Worm (Caenorhabditis elegans) whole organism, L3 larva: ENCODE measurements around the gene mrps-12.

Experiments used
- R02D3.7 ChIP-seq: fragments of 150-350 bp; optimal IDR thresholded peaks from 2 replicates; lab custom pipeline; 2014; ENCODE audit warnings: missing biosample characterization, missing genetic modification characterization
- ZK546.5 ChIP-seq: sonication (generic microtip); optimal IDR thresholded peaks from 2 replicates; lab custom pipeline; 2017; ENCODE audit warnings: missing biosample characterization, missing genetic modification characterization
- aly-2 ChIP-seq: fragments of 150-350 bp; optimal IDR thresholded peaks from 2 replicates; lab custom pipeline; 2014; ENCODE audit warnings: missing biosample characterization, missing genetic modification characterization
- ceh-28 ChIP-seq: fragments of 150-350 bp; optimal IDR thresholded peaks from 2 replicates; lab custom pipeline; 2014; ENCODE audit warnings: missing biosample characterization, missing genetic modification reagents, missing genetic modification characterization
- ceh-82 ChIP-seq: fragments of 150-350 bp; optimal IDR thresholded peaks from 2 replicates; lab custom pipeline; 2014; ENCODE audit warnings: missing biosample characterization, missing genetic modification characterization
- ceh-9 ChIP-seq: sonication (generic microtip); optimal IDR thresholded peaks from 2 replicates; lab custom pipeline; 2018; ENCODE audit warnings: missing biosample characterization, missing genetic modification characterization
- daf-12 ChIP-seq: fragments of 150-350 bp; optimal IDR thresholded peaks from 2 replicates; lab custom pipeline; 2014; ENCODE audit warnings: missing biosample characterization, missing genetic modification reagents, missing genetic modification characterization
- egl-27 ChIP-seq: sonication (generic microtip); optimal IDR thresholded peaks from 4 replicates; lab custom pipeline; 2017; ENCODE audit warnings: missing biosample characterization, missing genetic modification reagents, missing genetic modification characterization
- egl-5 ChIP-seq: fragments of 150-350 bp; optimal IDR thresholded peaks from 2 replicates; lab custom pipeline; 2017; ENCODE audit warnings: missing biosample characterization, missing genetic modification reagents, missing genetic modification characterization, inconsistent platforms
- elt-1 ChIP-seq: fragments of 150-350 bp; optimal IDR thresholded peaks from 2 replicates; lab custom pipeline; 2014; ENCODE audit warnings: missing biosample characterization, missing genetic modification characterization
- elt-2 ChIP-seq: sonication (generic microtip); optimal IDR thresholded peaks from 2 replicates; lab custom pipeline; 2016; ENCODE audit warnings: missing genetic modification reagents, mild to moderate bottlenecking, missing genetic modification characterization, missing compliant biosample characterization
- elt-3 ChIP-seq, 3 experiments: fragments of 150-350 bp in 1 of 3; sonication (generic microtip) in 2 of 3; optimal IDR thresholded peaks; 2 replicates in 2 of 3; 4 replicates in 1 of 3; lab custom pipeline; 2014 to 2017; ENCODE audit warnings: missing biosample characterization in 3 of 3, missing genetic modification characterization in 3 of 3
- fkh-10 ChIP-seq: sonication (generic microtip); optimal IDR thresholded peaks from 2 replicates; lab custom pipeline; 2017; ENCODE audit warnings: missing biosample characterization, missing genetic modification reagents, missing genetic modification characterization
- fkh-2 ChIP-seq: fragments of 150-350 bp; optimal IDR thresholded peaks from 2 replicates; lab custom pipeline; 2014; ENCODE audit warnings: missing biosample characterization, missing genetic modification reagents, missing genetic modification characterization
- fos-1 ChIP-seq: fragments of 150-350 bp; optimal IDR thresholded peaks from 2 replicates; lab custom pipeline; 2014; ENCODE audit warnings: missing biosample characterization, missing genetic modification characterization
- jun-1 ChIP-seq: fragments of 150-350 bp; optimal IDR thresholded peaks from 2 replicates; lab custom pipeline; 2014; ENCODE audit warnings: missing biosample characterization, missing genetic modification reagents, missing genetic modification characterization
- lin-15B ChIP-seq: fragments of 150-350 bp; optimal IDR thresholded peaks from 2 replicates; lab custom pipeline; 2014; ENCODE audit warnings: missing biosample characterization, missing genetic modification characterization
- lin-39 ChIP-seq: fragments of 150-350 bp; optimal IDR thresholded peaks from 2 replicates; lab custom pipeline; 2018; ENCODE audit warnings: missing biosample characterization, missing genetic modification reagents, missing genetic modification characterization
- mml-1 ChIP-seq: fragments of 150-350 bp; sonication (generic microtip); optimal IDR thresholded peaks from 3 replicates; lab custom pipeline; 2014; ENCODE audit warnings: missing biosample characterization, missing genetic modification characterization
- nfya-1 ChIP-seq: sonication (generic microtip); optimal IDR thresholded peaks from 2 replicates; lab custom pipeline; 2017; ENCODE audit warnings: missing genetic modification characterization, mild to moderate bottlenecking, missing compliant biosample characterization, antibody characterized with exemption, moderate library complexity; ENCODE audit not compliant: insufficient read depth
- nhr-23 ChIP-seq: fragments of 150-350 bp; optimal IDR thresholded peaks from 2 replicates; lab custom pipeline; 2014; ENCODE audit warnings: missing biosample characterization, missing genetic modification reagents, missing genetic modification characterization
- nhr-237 ChIP-seq: fragments of 150-350 bp; optimal IDR thresholded peaks from 2 replicates; lab custom pipeline; 2014; ENCODE audit warnings: missing biosample characterization, missing genetic modification characterization
- nhr-28 ChIP-seq: fragments of 150-350 bp; optimal IDR thresholded peaks from 2 replicates; lab custom pipeline; 2014; ENCODE audit warnings: missing biosample characterization, missing genetic modification characterization
- nhr-67 ChIP-seq: fragments of 150-350 bp; optimal IDR thresholded peaks from 2 replicates; lab custom pipeline; 2014; ENCODE audit warnings: missing biosample characterization, missing genetic modification characterization
- nhr-77 ChIP-seq: fragments of 150-350 bp; optimal IDR thresholded peaks from 2 replicates; lab custom pipeline; 2014; ENCODE audit warnings: missing biosample characterization, missing genetic modification characterization
- pqm-1 ChIP-seq: fragments of 150-350 bp; optimal IDR thresholded peaks from 2 replicates; lab custom pipeline; 2017; ENCODE audit warnings: missing biosample characterization, missing genetic modification characterization, inconsistent platforms
- sea-2 ChIP-seq: fragments of 150-350 bp; sonication (generic microtip); optimal IDR thresholded peaks from 4 replicates; lab custom pipeline; 2014; ENCODE audit warnings: missing biosample characterization, missing genetic modification reagents, missing genetic modification characterization
- snpc-4 ChIP-seq: fragments of 150-350 bp; optimal IDR thresholded peaks from 2 replicates; lab custom pipeline; 2014; ENCODE audit warnings: missing biosample characterization, missing genetic modification characterization
- tbx-2 ChIP-seq: sonication (generic microtip); optimal IDR thresholded peaks from 2 replicates; lab custom pipeline; 2016; ENCODE audit warnings: mild to moderate bottlenecking, missing genetic modification characterization, missing compliant biosample characterization

mrps-12 gene

ce11 chrV:20790011-20790410, 47.9 kb upstream of the mrps-12 start, which contains the start of gene Y44A6D.1:
Gene Y44A6D.1 (minus strand): TSS chrV:20790033.
- TF ChIP-seq fkh-10 (no peak), nhr-237 (tag; lab: Kevin White, UChicago) (no peak), jun-1 (tag; lab: Kevin White, UChicago) (no peak), ceh-28 (tag; lab: Kevin White, UChicago) (no peak), fos-1 (tag; lab: Kevin White, UChicago) (no peak), nhr-77 (no peak), lin-15B (tag; lab: Kevin White, UChicago) (no peak), ceh-9 (tag; lab: Kevin White, UChicago) (no peak), mml-1 (tag; lab: Kevin White, UChicago) (no peak), nhr-28 (tag; lab: Kevin White, UChicago) (no peak), ceh-82 (no peak), egl-5 (tag; lab: Kevin White, UChicago) (no peak), tbx-2 (tag; lab: Kevin White, UChicago) (no peak)

ce11 chrV:20790616-20791015, 47.3 kb upstream of the mrps-12 start:
- peak; percentile 24 for TF ChIP-seq ceh-82
- no peak for TF ChIP-seq sea-2 (GFP tag; lab: Kevin White, UChicago)

- peak; percentile 68 for TF ChIP-seq elt-2 (tag; lab: Kevin White, UChicago)
- peak; percentile 43 for TF ChIP-seq pqm-1 (tag; lab: Kevin White, UChicago)
- no peak for TF ChIP-seq daf-12 (tag; lab: Kevin White, UChicago)
Observed at ce11 chrV:20792371-20792890, 45.4 kb upstream of the mrps-12 start, which contains the start of gene Y44A6D.3. Gene Y44A6D.3 (minus strand): TSS chrV:20792421.

- TF ChIP-seq jun-1 (tag; lab: Kevin White, UChicago) = no peak
- TF ChIP-seq elt-2 (tag; lab: Kevin White, UChicago) = peak; percentile 53
- TF ChIP-seq lin-39 = peak; percentile 45
- TF ChIP-seq nfya-1 (tag; lab: Kevin White, UChicago) = peak; percentile 42
Observed at ce11 chrV:20793761-20794160, 44.1 kb upstream of the mrps-12 start.

- no peak for TF ChIP-seq nfya-1 (tag; lab: Kevin White, UChicago)
- no peak for TF ChIP-seq R02D3.7 (tag; lab: Kevin White, UChicago)
- TF ChIP-seq elt-3 (tag; optimal IDR thresholded peaks at IDR 0.05; lab: Kevin White, UChicago) = no peak
- no peak for TF ChIP-seq fkh-2
- TF ChIP-seq nhr-67 (tag; lab: Kevin White, UChicago) = no peak
- TF ChIP-seq egl-5 (tag; lab: Kevin White, UChicago) = no peak
Observed at ce11 chrV:20797918-20798317, 40.0 kb upstream of the mrps-12 start, which contains the start of gene sdf-9. Gene sdf-9 (plus strand): TSS chrV:20798218.

ce11 chrV:20802906-20803305, 35.0 kb upstream of the mrps-12 start, which contains the start of gene Y44A6D.5:
Gene Y44A6D.5 (minus strand): TSS chrV:20803006.
- TF ChIP-seq lin-39 (no peak), fkh-2 (no peak), egl-27 (tag; lab: Kevin White, UChicago) (no peak), fos-1 (tag; lab: Kevin White, UChicago) (no peak), ceh-28 (tag; lab: Kevin White, UChicago) (no peak), jun-1 (tag; lab: Kevin White, UChicago) (no peak), R02D3.7 (tag; lab: Kevin White, UChicago) (no peak), egl-5 (tag; lab: Kevin White, UChicago) (no peak), ZK546.5 (tag; lab: Kevin White, UChicago) (no peak), nhr-23 (no peak), elt-1 (no peak), aly-2 (tag; lab: Kevin White, UChicago) (no peak)

- TF ChIP-seq snpc-4 (tag; lab: Kevin White, UChicago) = peak; percentile 73
Observed at ce11 chrV:20803464-20803863, 34.4 kb upstream of the mrps-12 start.
